In genomic region chr3R:8356626-8357290, dm6 we compare ENCODE assay signal across 1 fruit fly cellular context.
TF ChIP-seq lines count a peak whose summit lies in the region.

TSS of gene stck (plus strand) at chr3R:8356978.

TF ChIP-seq in whole organism, embryonic, 481 proteins besides CTCF, POLR2A, EP300 and RAD21 (continued from another document and continues in another):
- TF ChIP-seq CG7271 (tag; optimal IDR thresholded peaks at IDR 0.05; lab: Kevin White, UChicago) = no peak
- no peak for TF ChIP-seq gce (GFP tag; IDR thresholded peaks at IDR 0.05; lab: Robert Waterston, UW)
- TF ChIP-seq danr (GFP tag; IDR thresholded peaks at IDR 0.05; lab: Robert Waterston, UW) = no peak
- TF ChIP-seq CG10321 (GFP tag; IDR thresholded peaks at IDR 0.05; lab: Robert Waterston, UW) = no peak
- TF ChIP-seq en (GFP tag; optimal IDR thresholded peaks at IDR 0.05; lab: Kevin White, UChicago) = no peak
- no peak for TF ChIP-seq CG6854 (GFP tag; optimal IDR thresholded peaks at IDR 0.05; lab: Kevin White, UChicago)
- no peak for TF ChIP-seq cas (GFP tag; IDR thresholded peaks at IDR 0.05; lab: Robert Waterston, UW)
- TF ChIP-seq CG6272 (GFP tag; IDR thresholded peaks at IDR 0.05; lab: Robert Waterston, UW) = no peak
- no peak for TF ChIP-seq Ada2b (GFP tag; IDR thresholded peaks at IDR 0.05; lab: Robert Waterston, UW)
- TF ChIP-seq dimm (GFP tag; IDR thresholded peaks at IDR 0.05; lab: Robert Waterston, UW) = no peak
- no peak for TF ChIP-seq org-1 (GFP tag; optimal IDR thresholded peaks at IDR 0.05; lab: Kevin White, UChicago)
- peak; percentile 71; the same call in 1 of the 2 replicates for TF ChIP-seq amos (GFP tag; IDR thresholded peaks at IDR 0.05; lab: Robert Waterston, UW; ENCODE audit: partially characterized antibody)
- TF ChIP-seq jumu (GFP tag; optimal IDR thresholded peaks at IDR 0.05; lab: Kevin White, UChicago) = no peak
- no peak for TF ChIP-seq pb (GFP tag; optimal IDR thresholded peaks at IDR 0.05; lab: Kevin White, UChicago)
- TF ChIP-seq pita (GFP tag; optimal IDR thresholded peaks at IDR 0.05; lab: Kevin White, UChicago) = no peak
- TF ChIP-seq CG14014 (GFP tag; IDR thresholded peaks at IDR 0.05; lab: Robert Waterston, UW) = no peak
- TF ChIP-seq phol (tag; optimal IDR thresholded peaks at IDR 0.05; lab: Kevin White, UChicago) = peak; percentile 32
- no peak for TF ChIP-seq CG13894 (tag; optimal IDR thresholded peaks at IDR 0.05; lab: Kevin White, UChicago)
- peak; percentile 54; the same call in 2 of the 3 replicates for TF ChIP-seq row (GFP tag; IDR thresholded peaks at IDR 0.05; lab: Robert Waterston, UW)
- no peak for TF ChIP-seq CG1529 (GFP tag; optimal IDR thresholded peaks at IDR 0.05; lab: Kevin White, UChicago)
- peak; percentile 43 for TF ChIP-seq CG30020 (tag; optimal IDR thresholded peaks at IDR 0.05; lab: Kevin White, UChicago)
- TF ChIP-seq ATbp (GFP tag; optimal IDR thresholded peaks at IDR 0.05; lab: Kevin White, UChicago) = no peak
- TF ChIP-seq psq (GFP tag; optimal IDR thresholded peaks at IDR 0.05; lab: Kevin White, UChicago) = no peak
- no peak for TF ChIP-seq Kr (GFP tag; optimal IDR thresholded peaks at IDR 0.05; lab: Kevin White, UChicago)
- TF ChIP-seq lab (GFP tag; optimal IDR thresholded peaks at IDR 0.05; lab: Kevin White, UChicago) = peak; percentile 62
- no peak for TF ChIP-seq nau (GFP tag; optimal IDR thresholded peaks at IDR 0.05; lab: Kevin White, UChicago)
- TF ChIP-seq CG42726 (GFP tag; IDR thresholded peaks at IDR 0.05; lab: Robert Waterston, UW; ENCODE audit: partially characterized antibody) = no peak
- no peak for TF ChIP-seq CG15269 (tag; optimal IDR thresholded peaks at IDR 0.05; lab: Kevin White, UChicago)
- no peak for TF ChIP-seq CG8359 (GFP tag; optimal IDR thresholded peaks at IDR 0.05; lab: Kevin White, UChicago; ENCODE audit: borderline replicate concordance)
- no peak for TF ChIP-seq CG34422 (GFP tag; IDR thresholded peaks at IDR 0.05; lab: Robert Waterston, UW)
- TF ChIP-seq CG14050 (GFP tag; IDR thresholded peaks at IDR 0.05; lab: Robert Waterston, UW) = no peak
- TF ChIP-seq GATAe (GFP tag; conservative IDR thresholded peaks at IDR 0.05; lab: Robert Waterston, UW) = peak; percentile 51; the same call in 1 of the 2 replicates
- no peak for TF ChIP-seq CG18476 (GFP tag; optimal IDR thresholded peaks at IDR 0.05; lab: Kevin White, UChicago)
- no peak for TF ChIP-seq btn (GFP tag; optimal IDR thresholded peaks at IDR 0.05; lab: Kevin White, UChicago)
- TF ChIP-seq Hr39 (optimal IDR thresholded peaks at IDR 0.05; lab: Kevin White, UChicago) = no peak
- no peak for TF ChIP-seq so (GFP tag; IDR thresholded peaks at IDR 0.05; lab: Robert Waterston, UW)
- no peak for TF ChIP-seq bsh (GFP tag; optimal IDR thresholded peaks at IDR 0.05; lab: Kevin White, UChicago)
- peak; percentile 83 for TF ChIP-seq Sin3A (optimal IDR thresholded peaks at IDR 0.05; lab: Kevin White, UChicago)
- no peak for TF ChIP-seq slbo (GFP tag; IDR thresholded peaks at IDR 0.05; lab: Robert Waterston, UW)
- no peak for TF ChIP-seq CG16863 (GFP tag; optimal IDR thresholded peaks at IDR 0.05; lab: Kevin White, UChicago)
- TF ChIP-seq CG7786 (GFP tag; optimal IDR thresholded peaks at IDR 0.05; lab: Kevin White, UChicago) = peak; percentile 5
- TF ChIP-seq YL-1 (GFP tag; optimal IDR thresholded peaks at IDR 0.05; lab: Kevin White, UChicago) = peak; percentile 68
- no peak for TF ChIP-seq CG3838 (GFP tag; optimal IDR thresholded peaks at IDR 0.05; lab: Kevin White, UChicago)
- TF ChIP-seq CG17829 (tag; optimal IDR thresholded peaks at IDR 0.05; lab: Kevin White, UChicago) = no peak
- TF ChIP-seq CG31441 (GFP tag; IDR thresholded peaks at IDR 0.05; lab: Robert Waterston, UW) = 0 out of 2 replicates have a peak, but pooled peaks have one; percentile 15
- TF ChIP-seq ac (GFP tag; optimal IDR thresholded peaks at IDR 0.05; lab: Kevin White, UChicago) = no peak
- TF ChIP-seq gcm2 (GFP tag; optimal IDR thresholded peaks at IDR 0.05; lab: Kevin White, UChicago) = no peak
- no peak for TF ChIP-seq CG8478 (optimal IDR thresholded peaks at IDR 0.05; lab: Kevin White, UChicago)
- TF ChIP-seq fd96Cb (tag; optimal IDR thresholded peaks at IDR 0.05; lab: Kevin White, UChicago) = no peak
- no peak for TF ChIP-seq CG18262 (tag; optimal IDR thresholded peaks at IDR 0.05; lab: Kevin White, UChicago)
- peak; percentile 64 for TF ChIP-seq Med (GFP tag; lab: Kevin White, UChicago)
- TF ChIP-seq Ets97D (GFP tag; optimal IDR thresholded peaks at IDR 0.05; lab: Kevin White, UChicago) = peak; percentile 70
- peak; percentile 79 for TF ChIP-seq Sry-δ (GFP tag; optimal IDR thresholded peaks at IDR 0.05; lab: Kevin White, UChicago)
- TF ChIP-seq sens-2 (GFP tag; IDR thresholded peaks at IDR 0.05; lab: Robert Waterston, UW) = no peak
- TF ChIP-seq eyg (GFP tag; optimal IDR thresholded peaks at IDR 0.05; lab: Kevin White, UChicago) = no peak
- peak; percentile 36 for TF ChIP-seq CG17385 (GFP tag; optimal IDR thresholded peaks at IDR 0.05; lab: Kevin White, UChicago)
- TF ChIP-seq PHDP (tag; optimal IDR thresholded peaks at IDR 0.05; lab: Kevin White, UChicago) = no peak
- no peak for TF ChIP-seq CG1647 (GFP tag; optimal IDR thresholded peaks at IDR 0.05; lab: Kevin White, UChicago)
- TF ChIP-seq chinmo (GFP tag; IDR thresholded peaks at IDR 0.05; lab: Robert Waterston, UW; ENCODE audit: partially characterized antibody) = 0 out of 4 replicates have a peak, but pooled peaks have one; percentile 12
- no peak for TF ChIP-seq ttk (GFP tag; IDR thresholded peaks at IDR 0.05; lab: Robert Waterston, UW)
- TF ChIP-seq HHEX (GFP tag; optimal IDR thresholded peaks at IDR 0.05; lab: Kevin White, UChicago) = no peak
- TF ChIP-seq Hmr (GFP tag; optimal IDR thresholded peaks at IDR 0.05; lab: Kevin White, UChicago) = peak; percentile 31
- 0 out of 3 replicates have a peak, but pooled peaks have one; percentile 30 for TF ChIP-seq Aef1 (GFP tag; IDR thresholded peaks at IDR 0.05; lab: Robert Waterston, UW)
- TF ChIP-seq zfh2 (GFP tag; optimal IDR thresholded peaks at IDR 0.05; lab: Kevin White, UChicago) = no peak
- no peak for TF ChIP-seq CG8089 (GFP tag; optimal IDR thresholded peaks at IDR 0.05; lab: Kevin White, UChicago)
- peak; percentile 39 for TF ChIP-seq CG10543 (GFP tag; optimal IDR thresholded peaks at IDR 0.05; lab: Kevin White, UChicago)
- TF ChIP-seq Mes4 (GFP tag; optimal IDR thresholded peaks at IDR 0.05; lab: Kevin White, UChicago) = no peak
- no peak for TF ChIP-seq ranshi (GFP tag; IDR thresholded peaks at IDR 0.05; lab: Robert Waterston, UW)
- TF ChIP-seq ci (GFP tag; IDR thresholded peaks at IDR 0.05; lab: Robert Waterston, UW) = no peak
- no peak for TF ChIP-seq CG31224 (GFP tag; IDR thresholded peaks at IDR 0.05; lab: Robert Waterston, UW)
- no peak for TF ChIP-seq CG14441 (GFP tag; IDR thresholded peaks at IDR 0.05; lab: Robert Waterston, UW)
- TF ChIP-seq Pdp1 (GFP tag; optimal IDR thresholded peaks at IDR 0.05; lab: Kevin White, UChicago) = peak in 1 of 2 experiments; percentile 91
- TF ChIP-seq CG32772 (GFP tag; IDR thresholded peaks at IDR 0.05; lab: Robert Waterston, UW) = no peak
- TF ChIP-seq CG32532 (GFP tag; IDR thresholded peaks at IDR 0.05; lab: Robert Waterston, UW) = no peak
- TF ChIP-seq CG12744 (GFP tag; optimal IDR thresholded peaks at IDR 0.05; lab: Kevin White, UChicago) = no peak
- no peak for TF ChIP-seq dati (GFP tag; IDR thresholded peaks at IDR 0.05; lab: Robert Waterston, UW)
- TF ChIP-seq CG4707 (GFP tag; optimal IDR thresholded peaks at IDR 0.05; lab: Kevin White, UChicago) = no peak
- TF ChIP-seq CG15696 (tag; optimal IDR thresholded peaks at IDR 0.05; lab: Kevin White, UChicago) = no peak
- TF ChIP-seq unc-4 (GFP tag; IDR thresholded peaks at IDR 0.05; lab: Robert Waterston, UW; ENCODE audit: partially characterized antibody) = peak; percentile 63; the same call in 1 of the 2 replicates
- TF ChIP-seq CG10654 (GFP tag; optimal IDR thresholded peaks at IDR 0.05; lab: Kevin White, UChicago) = no peak
- TF ChIP-seq CG1792 (GFP tag; optimal IDR thresholded peaks at IDR 0.05; lab: Kevin White, UChicago) = no peak
- TF ChIP-seq CG6765 (GFP tag; optimal IDR thresholded peaks at IDR 0.05; lab: Kevin White, UChicago) = no peak
- no peak for TF ChIP-seq CG32767 (GFP tag; IDR thresholded peaks at IDR 0.05; lab: Robert Waterston, UW)
- no peak for TF ChIP-seq B-H2 (GFP tag; optimal IDR thresholded peaks at IDR 0.05; lab: Kevin White, UChicago)
- peak; percentile 53 for TF ChIP-seq MESR4 (GFP tag; optimal IDR thresholded peaks at IDR 0.05; lab: Kevin White, UChicago)
- no peak for TF ChIP-seq mam (GFP tag; optimal IDR thresholded peaks at IDR 0.05; lab: Kevin White, UChicago)
- no peak for TF ChIP-seq CG9932 (GFP tag; IDR thresholded peaks at IDR 0.05; lab: Robert Waterston, UW)
- TF ChIP-seq CG14710 (tag; optimal IDR thresholded peaks at IDR 0.05; lab: Kevin White, UChicago) = peak; percentile 35
- no peak for TF ChIP-seq cato (GFP tag; optimal IDR thresholded peaks at IDR 0.05; lab: Kevin White, UChicago; ENCODE audit: borderline replicate concordance)
- no peak for TF ChIP-seq yki (optimal IDR thresholded peaks at IDR 0.05; lab: Kevin White, UChicago)
- no peak for TF ChIP-seq Adf1 (GFP tag; IDR thresholded peaks at IDR 0.05; lab: Robert Waterston, UW)
- TF ChIP-seq Fer2 (tag; optimal IDR thresholded peaks at IDR 0.05; lab: Kevin White, UChicago) = no peak
- no peak for TF ChIP-seq Gsc (GFP tag; IDR thresholded peaks at IDR 0.05; lab: Robert Waterston, UW)
- no peak for TF ChIP-seq az2 (GFP tag; optimal IDR thresholded peaks at IDR 0.05; lab: Kevin White, UChicago)
- no peak for TF ChIP-seq lmd (GFP tag; IDR thresholded peaks at IDR 0.05; lab: Robert Waterston, UW)
- no peak for TF ChIP-seq CG12942 (GFP tag; optimal IDR thresholded peaks at IDR 0.05; lab: Kevin White, UChicago)
- TF ChIP-seq Oaz (GFP tag; IDR thresholded peaks at IDR 0.05; lab: Robert Waterston, UW) = no peak
- TF ChIP-seq Ssrp (tag; optimal IDR thresholded peaks at IDR 0.05; lab: Kevin White, UChicago) = no peak
- no peak for TF ChIP-seq Dip3 (GFP tag; optimal IDR thresholded peaks at IDR 0.05; lab: Kevin White, UChicago)
- TF ChIP-seq Spps (tag; optimal IDR thresholded peaks at IDR 0.05; lab: Kevin White, UChicago) = no peak
- no peak for TF ChIP-seq H2.0 (GFP tag; IDR thresholded peaks at IDR 0.05; lab: Robert Waterston, UW)
- TF ChIP-seq klu (GFP tag; IDR thresholded peaks at IDR 0.05; lab: Robert Waterston, UW) = no peak
- TF ChIP-seq tio (GFP tag; optimal IDR thresholded peaks at IDR 0.05; lab: Kevin White, UChicago) = no peak
- no peak for TF ChIP-seq CG17359 (tag; optimal IDR thresholded peaks at IDR 0.05; lab: Kevin White, UChicago)
- no peak for TF ChIP-seq CG10366 (GFP tag; IDR thresholded peaks at IDR 0.05; lab: Robert Waterston, UW)
- TF ChIP-seq al (GFP tag; IDR thresholded peaks at IDR 0.05; lab: Robert Waterston, UW) = no peak
- no peak for TF ChIP-seq tin (GFP tag; optimal IDR thresholded peaks at IDR 0.05; lab: Kevin White, UChicago)
- peak; percentile 26 for TF ChIP-seq fu2 (GFP tag; optimal IDR thresholded peaks at IDR 0.05; lab: Kevin White, UChicago)
- no peak for TF ChIP-seq Bteb2 (GFP tag; optimal IDR thresholded peaks at IDR 0.05; lab: Kevin White, UChicago)
- TF ChIP-seq fd64A (GFP tag; optimal IDR thresholded peaks at IDR 0.05; lab: Kevin White, UChicago) = no peak
- peak; percentile 76 for TF ChIP-seq sug (tag; optimal IDR thresholded peaks at IDR 0.05; lab: Kevin White, UChicago)
- TF ChIP-seq esg (GFP tag; conservative IDR thresholded peaks at IDR 0.05; lab: Robert Waterston, UW) = no peak
- no peak for TF ChIP-seq wor (GFP tag; IDR thresholded peaks at IDR 0.05; lab: Robert Waterston, UW)
- TF ChIP-seq bowl (GFP tag; IDR thresholded peaks at IDR 0.05; lab: Robert Waterston, UW) = no peak
- TF ChIP-seq CG13287 (GFP tag; IDR thresholded peaks at IDR 0.05; lab: Robert Waterston, UW; ENCODE audit: partially characterized antibody) = peak; percentile 71; the same call in 1 of the 2 replicates
- TF ChIP-seq CG12391 (tag; optimal IDR thresholded peaks at IDR 0.05; lab: Kevin White, UChicago) = peak; percentile 8
- TF ChIP-seq CG8281 (tag; optimal IDR thresholded peaks at IDR 0.05; lab: Kevin White, UChicago) = no peak
- TF ChIP-seq Usf (GFP tag; optimal IDR thresholded peaks at IDR 0.05; lab: Kevin White, UChicago) = no peak
- no peak for TF ChIP-seq NfI (GFP tag; optimal IDR thresholded peaks at IDR 0.05; lab: Kevin White, UChicago)
- TF ChIP-seq CG15601 (tag; optimal IDR thresholded peaks at IDR 0.05; lab: Kevin White, UChicago) = peak; percentile 30
- no peak for TF ChIP-seq her (GFP tag; optimal IDR thresholded peaks at IDR 0.05; lab: Kevin White, UChicago)
- no peak for TF ChIP-seq ab (GFP tag; optimal IDR thresholded peaks at IDR 0.05; lab: Kevin White, UChicago)
- TF ChIP-seq E2f2 (GFP tag; IDR thresholded peaks at IDR 0.05; lab: Robert Waterston, UW) = peak; percentile 95
- no peak for TF ChIP-seq CG11085 (GFP tag; IDR thresholded peaks at IDR 0.05; lab: Robert Waterston, UW)
- peak; percentile 36 for TF ChIP-seq CG13624 (GFP tag; optimal IDR thresholded peaks at IDR 0.05; lab: Kevin White, UChicago)
- TF ChIP-seq MBD-R2 (GFP tag; IDR thresholded peaks at IDR 0.05; lab: Robert Waterston, UW) = 0 out of 2 replicates have a peak, but pooled peaks have one; percentile 19
- no peak for TF ChIP-seq pros (GFP tag; optimal IDR thresholded peaks at IDR 0.05; lab: Kevin White, UChicago)
- no peak for TF ChIP-seq CG9609 (GFP tag; optimal IDR thresholded peaks at IDR 0.05; lab: Kevin White, UChicago)
- no peak for TF ChIP-seq Bdp1 (GFP tag; optimal IDR thresholded peaks at IDR 0.05; lab: Kevin White, UChicago)
- no peak for TF ChIP-seq CG30431 (GFP tag; optimal IDR thresholded peaks at IDR 0.05; lab: Kevin White, UChicago)
- TF ChIP-seq peb (GFP tag; IDR thresholded peaks at IDR 0.05; lab: Robert Waterston, UW) = no peak
- TF ChIP-seq crp (GFP tag; optimal IDR thresholded peaks at IDR 0.05; lab: Kevin White, UChicago) = peak in 1 of 2 experiments; percentile 16
- no peak for TF ChIP-seq Neu2 (GFP tag; optimal IDR thresholded peaks at IDR 0.05; lab: Kevin White, UChicago; ENCODE audit: borderline replicate concordance)
- TF ChIP-seq CG6175 (GFP tag; IDR thresholded peaks at IDR 0.05; lab: Robert Waterston, UW) = no peak
- no peak for TF ChIP-seq CG17612 (GFP tag; IDR thresholded peaks at IDR 0.05; lab: Robert Waterston, UW)
- TF ChIP-seq Hsf (GFP tag; optimal IDR thresholded peaks at IDR 0.05; lab: Kevin White, UChicago) = no peak
- TF ChIP-seq exex (tag; optimal IDR thresholded peaks at IDR 0.05; lab: Kevin White, UChicago) = peak; percentile 80
- TF ChIP-seq CG1603 (tag; optimal IDR thresholded peaks at IDR 0.05; lab: Kevin White, UChicago) = peak; percentile 26
